Worm (Caenorhabditis elegans): ENCODE results near the gene fubl-1.

The fubl-1 gene

DNA sequence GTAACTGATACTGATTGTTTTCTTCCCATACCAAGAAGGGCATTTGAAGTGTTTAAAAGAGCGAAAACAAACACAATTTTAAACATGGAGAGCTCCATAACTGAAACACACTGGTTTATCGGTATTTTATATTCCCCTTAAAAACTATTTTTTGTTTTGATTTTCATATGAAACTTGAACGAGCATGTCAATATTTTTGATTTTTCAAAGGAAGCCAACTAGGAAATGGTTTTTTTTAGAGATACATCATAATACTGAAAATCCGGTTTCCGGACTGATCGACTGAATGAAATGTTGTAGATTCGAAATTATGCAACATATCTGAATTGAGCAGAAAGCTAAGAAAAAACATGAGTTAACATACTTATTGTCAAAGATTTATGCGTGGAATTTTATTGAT is 11.3 kb downstream of the fubl-1 start, which contains the start of gene ttr-19:
TSS of gene ttr-19 (minus strand) at position 101 of the 400 bp plus-strand sequence.
- TF ChIP-seq swsn-7 (tag; optimal IDR thresholded peaks at IDR 0.05) (no peak), hpl-2 (GFP tag; optimal IDR thresholded peaks at IDR 0.05) (no peak), unc-130 (tag; optimal IDR thresholded peaks at IDR 0.05) (no peak), dpl-1 (GFP tag; optimal IDR thresholded peaks at IDR 0.05) (no peak), efl-3 (GFP tag; optimal IDR thresholded peaks at IDR 0.05) (no peak), nhr-237 (tag; optimal IDR thresholded peaks at IDR 0.05) (no peak), aly-2 (tag; optimal IDR thresholded peaks at IDR 0.05) (no peak), irx-1 (tag; optimal IDR thresholded peaks at IDR 0.05) (no peak), efl-1 (optimal IDR thresholded peaks at IDR 0.05) (no peak), efl-1 (GFP tag; optimal IDR thresholded peaks at IDR 0.05 in 1 of 2) (no peak), lir-3 (tag; optimal IDR thresholded peaks at IDR 0.05; ENCODE audit: poor library complexity) (no peak), fkh-8 (tag; optimal IDR thresholded peaks at IDR 0.05) (no peak), unc-86 (tag; optimal IDR thresholded peaks at IDR 0.05) (no peak), blmp-1 (tag; optimal IDR thresholded peaks at IDR 0.05) (no peak), ztf-4 (tag; optimal IDR thresholded peaks at IDR 0.05) (no peak), hlh-17 (GFP tag; optimal IDR thresholded peaks at IDR 0.05; ENCODE audit: borderline replicate concordance) (no peak), pqm-1 (tag; optimal IDR thresholded peaks at IDR 0.05) (no peak), ets-5 (GFP tag; IDR thresholded peaks at IDR 0.05) (no peak)

DNA sequence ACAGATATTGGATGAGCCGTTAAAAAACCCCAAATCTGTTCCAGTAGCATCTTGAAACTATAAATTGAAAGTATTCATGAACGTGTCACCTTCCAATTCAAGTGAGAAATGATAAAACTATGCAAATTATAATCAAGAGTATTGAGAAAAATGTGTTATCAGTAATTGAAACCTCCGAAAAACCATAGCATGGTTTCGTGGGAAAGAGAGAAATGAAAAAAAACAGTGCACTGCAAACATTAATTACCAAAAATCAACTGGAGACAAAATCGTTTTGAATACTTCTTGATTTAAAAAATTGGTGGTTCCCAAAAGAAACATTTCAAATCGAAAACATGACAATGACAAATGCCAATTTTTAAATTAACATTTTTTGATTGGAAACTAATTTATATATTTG is 13.1 kb downstream of the fubl-1 start, which contains the start of gene daf-36:
TSS of gene daf-36 (minus strand) at position 101 of the 400 bp plus-strand sequence.
- TF ChIP-seq fkh-10 (GFP tag; optimal IDR thresholded peaks at IDR 0.05): no peak
- no peak for TF ChIP-seq dsc-1 (tag; optimal IDR thresholded peaks at IDR 0.05)
- no peak for TF ChIP-seq lir-3 (tag; optimal IDR thresholded peaks at IDR 0.05; ENCODE audit: poor library complexity)
- no peak for TF ChIP-seq zip-4 (GFP tag; optimal IDR thresholded peaks at IDR 0.05)
- no peak for TF ChIP-seq ztf-4 (tag; optimal IDR thresholded peaks at IDR 0.05)
- no peak for TF ChIP-seq ets-5 (GFP tag; IDR thresholded peaks at IDR 0.05)
- TF ChIP-seq rnt-1 (tag; optimal IDR thresholded peaks at IDR 0.05): no peak
- no peak for TF ChIP-seq ama-1 (optimal IDR thresholded peaks at IDR 0.05)
- no peak for TF ChIP-seq snpc-4 (tag; optimal IDR thresholded peaks at IDR 0.05)
- TF ChIP-seq ceh-63 (GFP tag; optimal IDR thresholded peaks at IDR 0.05): no peak
- TF ChIP-seq aly-2 (tag; optimal IDR thresholded peaks at IDR 0.05): no peak
- no peak for TF ChIP-seq nhr-47 (tag; optimal IDR thresholded peaks at IDR 0.05)

DNA sequence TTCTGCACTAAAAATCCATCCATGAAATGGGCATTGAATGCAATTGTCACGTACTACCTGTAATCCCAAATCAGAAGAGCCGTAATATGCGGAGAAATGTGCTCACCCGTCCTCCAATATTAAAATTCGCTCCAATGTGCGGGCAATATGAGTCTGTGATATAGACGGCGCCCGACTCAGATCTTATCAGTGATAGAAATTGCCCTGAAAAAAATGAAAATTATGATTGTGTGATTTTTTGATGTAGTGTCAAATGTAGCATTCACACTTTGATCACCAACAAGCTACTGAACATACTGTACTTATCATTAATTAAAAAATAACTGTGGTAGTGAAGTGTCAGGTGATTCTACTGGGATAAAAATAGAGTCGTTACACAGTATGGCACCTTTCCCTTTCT is 14.0 kb downstream of the fubl-1 start:
- peak; percentile 2 for TF ChIP-seq elt-2 (tag; optimal IDR thresholded peaks at IDR 0.05)
- TF ChIP-seq hlh-17 (GFP tag; optimal IDR thresholded peaks at IDR 0.05; ENCODE audit: borderline replicate concordance): no peak

ce11 chrV:10222007-10222406 is 16.7 kb downstream of the fubl-1 start, which contains the start of gene C12D8.20:
Gene C12D8.20 (plus strand): TSS chrV:10222307.
- TF ChIP-seq dsc-1 (tag; optimal IDR thresholded peaks at IDR 0.05) (no peak), egl-13 (tag; optimal IDR thresholded peaks at IDR 0.05) (no peak), elt-2 (tag; optimal IDR thresholded peaks at IDR 0.05) (no peak), jun-1 (tag; optimal IDR thresholded peaks at IDR 0.05) (no peak), ama-1 (optimal IDR thresholded peaks at IDR 0.05) (no peak), lin-35 (GFP tag; optimal IDR thresholded peaks at IDR 0.05) (no peak), elt-3 (tag; optimal IDR thresholded peaks at IDR 0.05) (no peak), irx-1 (tag; optimal IDR thresholded peaks at IDR 0.05) (no peak), F16B12.6 (tag; optimal IDR thresholded peaks at IDR 0.05) (no peak), Y116A8C.19 (tag; optimal IDR thresholded peaks at IDR 0.05; ENCODE audit: borderline replicate concordance) (no peak), ceh-88 (GFP tag; IDR thresholded peaks at IDR 0.05) (no peak), fkh-8 (tag; optimal IDR thresholded peaks at IDR 0.05) (no peak), aly-2 (tag; optimal IDR thresholded peaks at IDR 0.05) (no peak), sox-4 (tag; optimal IDR thresholded peaks at IDR 0.05) (no peak), pax-3 (tag; optimal IDR thresholded peaks at IDR 0.05) (no peak), dpl-1 (GFP tag; optimal IDR thresholded peaks at IDR 0.05) (no peak), blmp-1 (tag; optimal IDR thresholded peaks at IDR 0.05) (no peak), lin-39 (tag; optimal IDR thresholded peaks at IDR 0.05) (no peak), ets-5 (GFP tag; IDR thresholded peaks at IDR 0.05) (no peak)
